Fruit fly (Drosophila melanogaster) whole organism, embryonic: ENCODE data around the gene cindr.

Source experiments
- CG17328 ChIP-seq: fragments of 200-800 bp; sonication (Bioruptor generic); IDR thresholded peaks from 2 replicates; pipeline ENCODE4 v1.3.6; 2022; ENCODE audit warnings: missing biosample characterization, missing genetic modification characterization
- CG3407 ChIP-seq: fragments of 200-800 bp; sonication (Bioruptor generic); optimal IDR thresholded peaks from 2 replicates; lab custom pipeline; 2018; ENCODE audit warnings: missing biosample characterization, mild to moderate bottlenecking, missing genetic modification characterization
- Dfd ChIP-seq, 2 experiments: fragments of >200 bp; optimal IDR thresholded peaks; 2 replicates each; lab custom pipeline; 2017; ENCODE audit warnings: missing biosample characterization in 2 of 2, missing genetic modification characterization in 2 of 2
- Doc2 ChIP-seq: fragments of 200-800 bp; sonication (Bioruptor generic); IDR thresholded peaks from 2 replicates; pipeline ENCODE4 v1.3.6; 2022; ENCODE audit warnings: missing biosample characterization, missing genetic modification characterization
- Hr39 ChIP-seq: fragments of >200 bp; optimal IDR thresholded peaks from 2 replicates; lab custom pipeline; 2017
- Xrp1 ChIP-seq: fragments of 200-800 bp; sonication (Bioruptor generic); IDR thresholded peaks from 2 replicates; pipeline ENCODE4 v1.3.6; 2022; ENCODE audit warnings: missing biosample characterization, missing genetic modification characterization
- bab2 ChIP-seq: fragments of 200-800 bp; sonication (Bioruptor generic); optimal IDR thresholded peaks from 2 replicates; lab custom pipeline; 2016; ENCODE audit warnings: missing biosample characterization, missing genetic modification characterization
- eve ChIP-seq, 2 experiments: fragments of >200 bp; optimal IDR thresholded peaks; 2 replicates each; lab custom pipeline; 2017; ENCODE audit warnings: missing biosample characterization in 2 of 2, missing genetic modification characterization in 2 of 2
- grau ChIP-seq: fragments of 200-800 bp; optimal IDR thresholded peaks from 3 replicates; lab custom pipeline; 2019; ENCODE audit warnings: missing biosample characterization, mild to moderate bottlenecking, missing genetic modification characterization, moderate library complexity
- nom ChIP-seq: fragments of 200-800 bp; sonication (Bioruptor generic); optimal IDR thresholded peaks from 2 replicates; lab custom pipeline; 2017; ENCODE audit warnings: missing biosample characterization, missing genetic modification characterization, mild to moderate bottlenecking, moderate library complexity, missing genetic modification reagents
- pan ChIP-seq, 4 experiments: fragments of >200 bp in 3 of 4; fragments of 200-800 bp in 1 of 4; sonication (Bioruptor generic) in 1 of 4; optimal IDR thresholded peaks in 3 of 4; IDR thresholded peaks in 1 of 4; 2 replicates each; pipeline versions ENCODE4 v1.3.6 to Lab custom; 2017 to 2022; ENCODE audit warnings: missing biosample characterization in 2 of 4, missing genetic modification characterization in 2 of 4, mixed read lengths in 1 of 4
- scrt ChIP-seq: fragments of 200-800 bp; sonication (Bioruptor generic); optimal IDR thresholded peaks from 2 replicates; lab custom pipeline; 2018; ENCODE audit warnings: missing biosample characterization, mild to moderate bottlenecking, missing genetic modification characterization, moderate library complexity
- wor ChIP-seq: fragments of 200-800 bp; sonication (Bioruptor generic); IDR thresholded peaks from 2 replicates; pipeline ENCODE4 v1.3.6; 2022; ENCODE audit warnings: missing biosample characterization, missing genetic modification characterization
- z ChIP-seq: fragments of 200-800 bp; sonication (Bioruptor generic); IDR thresholded peaks from 3 replicates; pipeline ENCODE4 v1.3.6; 2022; ENCODE audit warnings: missing biosample characterization, missing genetic modification characterization

- TF ChIP-seq scrt (GFP tag; lab: Kevin White, UChicago) (no peak), wor (GFP tag; lab: Robert Waterston, UW) (no peak), Doc2 (GFP tag; lab: Robert Waterston, UW) (no peak), grau (no peak), Xrp1 (no peak), z (no peak), CG17328 (no peak), Dfd (GFP tag; optimal IDR thresholded peaks at IDR 0.05; lab: Kevin White, UChicago) (no peak), eve (GFP tag; optimal IDR thresholded peaks at IDR 0.05; lab: Kevin White, UChicago) (no peak), bab2 (GFP tag; lab: Kevin White, UChicago) (no peak), nom (no peak), CG3407 (GFP tag; lab: Kevin White, UChicago) (no peak), pan (optimal IDR thresholded peaks at IDR 0.05; lab: Kevin White, UChicago) (no peak), pan (GFP tag; optimal IDR thresholded peaks at IDR 0.05 in 1 of 2, IDR thresholded peaks at IDR 0.05 in 1 of 2) (no peak), Hr39 (no peak)
Observed at dm6 chr3R:30779257-30779656, 29.2 kb upstream of the cindr start.
